Worm (Caenorhabditis elegans) whole organism, L2 larva: ENCODE measurements around the gene jmjd-1.2.

Experiments used
- blmp-1 ChIP-seq: sonication (generic microtip); optimal IDR thresholded peaks from 2 replicates; lab custom pipeline; 2017; ENCODE audit warnings: missing genetic modification characterization, mild to moderate bottlenecking, missing compliant biosample characterization, antibody characterized with exemption, moderate library complexity; ENCODE audit not compliant: insufficient read depth
- ceh-82 ChIP-seq: fragments of 150-350 bp; optimal IDR thresholded peaks from 2 replicates; lab custom pipeline; 2014; ENCODE audit warnings: missing biosample characterization, missing genetic modification characterization
- nhr-6 ChIP-seq: fragments of 150-350 bp; optimal IDR thresholded peaks from 2 replicates; lab custom pipeline; 2014; ENCODE audit warnings: missing biosample characterization, missing genetic modification characterization
- nhr-77 ChIP-seq: fragments of 150-350 bp; optimal IDR thresholded peaks from 2 replicates; lab custom pipeline; 2014; ENCODE audit warnings: missing biosample characterization, missing genetic modification characterization

DNA sequence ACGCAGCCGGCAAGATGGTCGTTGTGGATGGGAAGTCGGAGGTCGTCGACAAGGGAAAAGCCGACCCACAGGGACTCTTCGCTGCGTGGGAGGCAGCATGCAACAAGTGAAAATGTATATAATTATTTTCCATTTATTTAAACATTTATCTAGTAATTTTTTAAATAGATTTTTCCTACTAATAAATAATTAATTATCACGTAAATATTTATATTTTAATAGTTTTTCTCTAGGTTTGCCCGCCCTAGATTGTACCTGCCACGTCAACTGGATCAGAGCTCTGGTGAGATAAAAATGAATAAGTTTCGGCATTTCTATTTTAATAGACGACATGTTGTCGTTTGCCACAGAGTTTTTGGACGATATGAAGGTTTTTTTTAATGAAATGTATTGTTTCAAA is 7.8 kb upstream of the jmjd-1.2 start, which contains the start of gene psr-1:
- TF ChIP-seq ceh-82 (no peak), blmp-1 (tag; lab: Kevin White, UChicago) (no peak), nhr-6 (tag; lab: Kevin White, UChicago) (no peak), nhr-77 (tag; lab: Kevin White, UChicago) (no peak)
